Fruit fly (Drosophila melanogaster): ENCODE measurements around the gene Src64B.

- no peak for TF ChIP-seq CG9948 (tag; optimal IDR thresholded peaks at IDR 0.05)
- no peak for TF ChIP-seq CG15710 (tag; optimal IDR thresholded peaks at IDR 0.05)
- TF ChIP-seq CG10348 (GFP tag; IDR thresholded peaks at IDR 0.05), result no peak
- no peak for TF ChIP-seq CG8301 (tag; optimal IDR thresholded peaks at IDR 0.05)
- TF ChIP-seq EcR (GFP tag; optimal IDR thresholded peaks at IDR 0.05), result no peak
- TF ChIP-seq D1 (tag; optimal IDR thresholded peaks at IDR 0.05), result no peak
- no peak for TF ChIP-seq CG8159 (tag; optimal IDR thresholded peaks at IDR 0.05)
- no peak for TF ChIP-seq Pif1B (GFP tag; optimal IDR thresholded peaks at IDR 0.05)
- no peak for TF ChIP-seq gl (tag; optimal IDR thresholded peaks at IDR 0.05)
Measured at dm6 chr3L:4574439-4574838, 51.6 kb downstream of the Src64B start.
